Worm (Caenorhabditis elegans) whole organism, L4 larva: ENCODE measurements around the gene maph-1.3.

ENCODE experiments used
- F10B5.3 ChIP-seq: sonication (generic microtip); optimal IDR thresholded peaks from 2 replicates; lab custom pipeline; 2016; ENCODE audit warnings: mild to moderate bottlenecking, missing genetic modification characterization, missing compliant biosample characterization
- F44E2.7 ChIP-seq: fragments of 200-800 bp; sonication (Bioruptor generic); IDR thresholded peaks from 2 replicates; pipeline ENCODE4 v2.1.2; 2022; ENCODE audit warnings: missing genetic modification characterization, missing compliant biosample characterization
- T20F7.1 ChIP-seq: fragments of 200-800 bp; sonication (Bioruptor generic); optimal IDR thresholded peaks from 2 replicates; lab custom pipeline; 2018; ENCODE audit warnings: mild to moderate bottlenecking, missing genetic modification characterization, missing compliant biosample characterization
- T26A8.4 ChIP-seq: fragments of 200-800 bp; sonication (Bioruptor generic); IDR thresholded peaks from 2 replicates; pipeline ENCODE4 v1.3.6; 2022; ENCODE audit warnings: missing genetic modification characterization, missing compliant biosample characterization
- Y105C5A.15 ChIP-seq: fragments of 200-800 bp; sonication (Bioruptor generic); IDR thresholded peaks from 2 replicates; pipeline ENCODE4 v1.3.6; 2022; ENCODE audit warnings: missing genetic modification characterization, missing compliant biosample characterization
- Y75B8A.6 ChIP-seq: fragments of 200-800 bp; sonication (Bioruptor generic); IDR thresholded peaks from 2 replicates; pipeline ENCODE4 v1.3.6; 2022; ENCODE audit warnings: missing genetic modification reagents, missing genetic modification characterization, missing compliant biosample characterization
- ZK337.2 ChIP-seq: fragments of 200-800 bp; sonication (Bioruptor generic); IDR thresholded peaks from 2 replicates; pipeline ENCODE4 v1.3.6; 2022; ENCODE audit warnings: missing genetic modification reagents, missing genetic modification characterization, missing compliant biosample characterization
- ZK546.5 ChIP-seq, 2 experiments: sonication (generic microtip); optimal IDR thresholded peaks; 2 replicates each; lab custom pipeline; 2017; ENCODE audit warnings: missing biosample characterization in 2 of 2, missing genetic modification characterization in 2 of 2
- aly-2 ChIP-seq: sonication (generic microtip); optimal IDR thresholded peaks from 2 replicates; lab custom pipeline; 2018; ENCODE audit warnings: missing biosample characterization, missing genetic modification characterization
- ama-1 ChIP-seq: fragments of 150-350 bp; optimal IDR thresholded peaks from 2 replicates; lab custom pipeline; 2014; ENCODE audit warnings: inconsistent platforms, mixed read lengths
- attf-4 ChIP-seq: sonication (generic microtip); optimal IDR thresholded peaks from 3 replicates; lab custom pipeline; 2017; ENCODE audit warnings: missing biosample characterization, missing genetic modification characterization
- ceh-32 ChIP-seq: sonication (generic microtip); optimal IDR thresholded peaks from 2 replicates; lab custom pipeline; 2016; ENCODE audit warnings: mild to moderate bottlenecking, missing genetic modification characterization, missing compliant biosample characterization; ENCODE audit not compliant: poor library complexity
- ceh-44 ChIP-seq: fragments of 200-800 bp; sonication (Bioruptor generic); IDR thresholded peaks from 2 replicates; pipeline ENCODE4 v1.3.6; 2022; ENCODE audit warnings: missing genetic modification reagents, missing genetic modification characterization, missing compliant biosample characterization
- ceh-62 ChIP-seq: sonication (generic microtip); optimal IDR thresholded peaks from 2 replicates; lab custom pipeline; 2017; ENCODE audit warnings: missing biosample characterization, missing genetic modification characterization
- ces-1 ChIP-seq: fragments of 150-350 bp; sonication (generic microtip); optimal IDR thresholded peaks from 4 replicates; lab custom pipeline; 2014; ENCODE audit warnings: missing biosample characterization, missing genetic modification reagents, missing genetic modification characterization
- daf-12 ChIP-seq: fragments of 150-350 bp; optimal IDR thresholded peaks from 2 replicates; lab custom pipeline; 2014; ENCODE audit warnings: missing biosample characterization, missing genetic modification reagents, missing genetic modification characterization
- daf-16 ChIP-seq, 3 experiments: sonication (generic microtip); optimal IDR thresholded peaks; 2 replicates each; lab custom pipeline; 2016 to 2017; ENCODE audit warnings: missing genetic modification characterization in 3 of 3, missing genetic modification reagents in 3 of 3, mild to moderate bottlenecking in 2 of 3, missing compliant biosample characterization in 2 of 3, missing biosample characterization in 1 of 3, moderate library complexity in 1 of 3
- dmd-6 ChIP-seq: fragments of 200-800 bp; sonication (Bioruptor generic); IDR thresholded peaks from 2 replicates; pipeline ENCODE4 v1.3.6; 2022; ENCODE audit warnings: missing genetic modification reagents, missing genetic modification characterization, missing compliant biosample characterization
- dmd-8 ChIP-seq: fragments of 200-800 bp; sonication (Bioruptor generic); IDR thresholded peaks from 2 replicates; pipeline ENCODE4 v1.3.6; 2022; ENCODE audit warnings: missing genetic modification characterization, missing compliant biosample characterization
- dmd-9 ChIP-seq: fragments of 200-800 bp; sonication (Bioruptor generic); IDR thresholded peaks from 2 replicates; pipeline ENCODE4 v1.3.6; 2022; ENCODE audit warnings: missing genetic modification reagents, missing genetic modification characterization, missing compliant biosample characterization
- dpl-1 ChIP-seq: fragments of 150-350 bp; optimal IDR thresholded peaks from 2 replicates; lab custom pipeline; 2014; ENCODE audit warnings: missing biosample characterization, missing genetic modification reagents, missing genetic modification characterization
- duxl-1 ChIP-seq: sonication (generic microtip); optimal IDR thresholded peaks from 2 replicates; lab custom pipeline; 2016; ENCODE audit warnings: mild to moderate bottlenecking, missing genetic modification characterization, moderate library complexity, missing compliant biosample characterization; ENCODE audit not compliant: poor library complexity
- egl-27 ChIP-seq: sonication (generic microtip); optimal IDR thresholded peaks from 3 replicates; lab custom pipeline; 2017; ENCODE audit warnings: missing biosample characterization, missing genetic modification reagents, missing genetic modification characterization
- fos-1 ChIP-seq: fragments of 150-350 bp; optimal IDR thresholded peaks from 2 replicates; lab custom pipeline; 2014; ENCODE audit warnings: missing biosample characterization, missing genetic modification characterization
- hlh-11 ChIP-seq: fragments of 200-800 bp; sonication (Bioruptor generic); optimal IDR thresholded peaks from 2 replicates; lab custom pipeline; 2018; ENCODE audit warnings: mild to moderate bottlenecking, missing genetic modification characterization, missing compliant biosample characterization
- hmg-1.1 ChIP-seq: fragments of 200-800 bp; sonication (Bioruptor generic); IDR thresholded peaks from 2 replicates; pipeline ENCODE4 v1.3.6; 2022; ENCODE audit warnings: missing genetic modification reagents, missing genetic modification characterization, missing compliant biosample characterization
- lin-13 ChIP-seq: fragments of 150-350 bp; optimal IDR thresholded peaks from 2 replicates; lab custom pipeline; 2014; ENCODE audit warnings: missing biosample characterization, missing genetic modification reagents, missing genetic modification characterization
- lin-29 ChIP-seq: fragments of 200-800 bp; sonication (Bioruptor generic); IDR thresholded peaks from 2 replicates; pipeline ENCODE4 v1.3.6; 2022; ENCODE audit warnings: missing genetic modification reagents, missing genetic modification characterization, missing compliant biosample characterization
- lin-38 ChIP-seq: fragments of 200-800 bp; sonication (Bioruptor generic); IDR thresholded peaks from 2 replicates; pipeline ENCODE4 v1.3.6; 2022; ENCODE audit warnings: missing genetic modification reagents, missing genetic modification characterization, missing compliant biosample characterization
- madf-5 ChIP-seq, 2 experiments: fragments of 200-800 bp; sonication (Bioruptor generic); IDR thresholded peaks; 2 replicates each; pipeline ENCODE4 v1.3.6; 2022; ENCODE audit warnings: missing compliant biosample characterization in 2 of 2, missing genetic modification characterization in 2 of 2
- madf-9 ChIP-seq: fragments of 200-800 bp; sonication (Bioruptor generic); conservative IDR thresholded peaks from 2 replicates; pipeline ENCODE4 v1.3.6; 2022; ENCODE audit warnings: missing genetic modification reagents, missing genetic modification characterization, missing compliant biosample characterization
- mes-2 ChIP-seq: sonication (generic microtip); optimal IDR thresholded peaks from 2 replicates; lab custom pipeline; 2016; ENCODE audit warnings: missing genotype, mild to moderate bottlenecking, missing genetic modification characterization, missing compliant biosample characterization; ENCODE audit not compliant: poor library complexity, severe bottlenecking
- nhr-10 ChIP-seq: fragments of 150-350 bp; optimal IDR thresholded peaks from 2 replicates; lab custom pipeline; 2014; ENCODE audit warnings: missing biosample characterization, missing genetic modification characterization
- nhr-102 ChIP-seq: sonication (generic microtip); optimal IDR thresholded peaks from 2 replicates; lab custom pipeline; 2016; ENCODE audit warnings: mild to moderate bottlenecking, missing genetic modification characterization, moderate library complexity, missing compliant biosample characterization
- nhr-111 ChIP-seq: fragments of 200-800 bp; sonication (Bioruptor generic); optimal IDR thresholded peaks from 2 replicates; lab custom pipeline; 2018; ENCODE audit warnings: mild to moderate bottlenecking, missing genetic modification characterization, missing compliant biosample characterization
- nhr-237 ChIP-seq: sonication (generic microtip); optimal IDR thresholded peaks from 2 replicates; lab custom pipeline; 2017; ENCODE audit warnings: missing biosample characterization, missing genetic modification characterization
- nhr-25 ChIP-seq: sonication (generic microtip); optimal IDR thresholded peaks from 2 replicates; lab custom pipeline; 2017; ENCODE audit warnings: missing genetic modification characterization, mild to moderate bottlenecking, missing compliant biosample characterization, antibody characterized with exemption, moderate library complexity, borderline replicate concordance; ENCODE audit not compliant: insufficient read depth
- nhr-28 ChIP-seq: fragments of 150-350 bp; optimal IDR thresholded peaks from 2 replicates; lab custom pipeline; 2014; ENCODE audit warnings: missing biosample characterization, missing genetic modification characterization
- nhr-42 ChIP-seq: fragments of 200-800 bp; sonication (Bioruptor generic); IDR thresholded peaks from 2 replicates; pipeline ENCODE4 v1.3.6; 2022; ENCODE audit warnings: missing genetic modification characterization, missing compliant biosample characterization
- nhr-6 ChIP-seq: fragments of 150-350 bp; optimal IDR thresholded peaks from 2 replicates; lab custom pipeline; 2014; ENCODE audit warnings: missing biosample characterization, missing genetic modification characterization
- nhr-76 ChIP-seq: fragments of 150-350 bp; optimal IDR thresholded peaks from 2 replicates; lab custom pipeline; 2014; ENCODE audit warnings: missing biosample characterization, missing genetic modification characterization
- nhr-77 ChIP-seq: fragments of 150-350 bp; optimal IDR thresholded peaks from 2 replicates; lab custom pipeline; 2014; ENCODE audit warnings: missing biosample characterization, missing genetic modification characterization
- pha-4 ChIP-seq, 2 experiments: fragments of 150-350 bp in 1 of 2; fragments of 200-800 bp in 1 of 2; sonication (Bioruptor generic) in 1 of 2; IDR thresholded peaks in 1 of 2; optimal IDR thresholded peaks in 1 of 2; 2 replicates each; pipeline versions ENCODE4 v1.3.6 to Lab custom; 2014 to 2022; ENCODE audit warnings: missing genetic modification characterization in 2 of 2, missing genetic modification reagents in 2 of 2, missing biosample characterization in 1 of 2, missing compliant biosample characterization in 1 of 2
- saeg-2 ChIP-seq: fragments of 200-800 bp; sonication (Bioruptor generic); IDR thresholded peaks from 2 replicates; pipeline ENCODE4 v1.3.6; 2022; ENCODE audit warnings: missing genetic modification reagents, missing genetic modification characterization, missing compliant biosample characterization
- sdz-12 ChIP-seq: fragments of 200-800 bp; sonication (Bioruptor generic); optimal IDR thresholded peaks from 2 replicates; lab custom pipeline; 2018; ENCODE audit warnings: mild to moderate bottlenecking, missing genetic modification characterization, missing compliant biosample characterization
- snpc-4 ChIP-seq: fragments of 150-350 bp; optimal IDR thresholded peaks from 2 replicates; lab custom pipeline; 2014; ENCODE audit warnings: missing biosample characterization, missing genetic modification characterization
- tra-1 ChIP-seq: fragments of 200-800 bp; sonication (Bioruptor generic); IDR thresholded peaks from 2 replicates; pipeline ENCODE4 v1.3.6; 2022; ENCODE audit warnings: missing genetic modification reagents, missing genetic modification characterization, missing compliant biosample characterization
- zfp-3 ChIP-seq: fragments of 200-800 bp; sonication (Bioruptor generic); conservative IDR thresholded peaks from 2 replicates; pipeline ENCODE4 v1.3.6; 2022; ENCODE audit warnings: missing genetic modification reagents, missing genetic modification characterization, missing compliant biosample characterization
- ztf-11 ChIP-seq: fragments of 150-350 bp; optimal IDR thresholded peaks from 2 replicates; lab custom pipeline; 2014; ENCODE audit warnings: missing biosample characterization, missing genetic modification characterization

maph-1.3 gene

DNA sequence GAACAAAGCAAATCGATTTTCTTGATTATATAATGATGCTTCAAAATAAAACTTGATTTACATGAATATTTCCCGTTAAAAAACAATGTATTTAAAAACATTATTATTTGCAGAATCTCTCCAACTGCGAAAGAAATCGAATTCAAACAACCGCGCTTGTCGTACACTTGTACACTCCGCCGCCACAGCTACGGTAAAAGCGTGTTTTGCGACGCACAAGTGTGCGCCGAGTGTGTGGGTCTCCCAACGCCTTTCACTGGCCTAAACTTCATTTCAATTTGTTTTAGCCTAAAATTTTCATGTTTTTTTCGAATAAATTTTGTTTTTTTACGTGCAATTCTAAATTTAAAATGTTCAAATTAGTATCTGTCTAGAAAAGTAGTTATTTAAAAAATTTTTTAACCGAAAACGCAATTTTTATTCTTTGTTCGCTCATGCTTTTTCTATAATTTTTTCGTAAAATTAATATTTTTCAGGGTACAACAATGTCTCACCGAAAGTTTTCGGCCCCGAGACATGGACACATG, 22.7 kb downstream of the maph-1.3 start, which contains the start of gene rpl-3 (continued):
- peak; percentile 100 for TF ChIP-seq nhr-111 (GFP tag; lab: Kevin White, UChicago)
- TF ChIP-seq ces-1 (GFP tag; lab: Kevin White, UChicago) = peak; percentile 98
- peak; percentile 100 for TF ChIP-seq nhr-102 (tag; lab: Kevin White, UChicago)
- TF ChIP-seq dmd-9 = peak; percentile 99
- peak; percentile 85 for TF ChIP-seq attf-4
- peak; percentile 100 for TF ChIP-seq nhr-6
- peak; percentile 100 for TF ChIP-seq lin-29 (GFP tag; lab: Robert Waterston, UW)
- TF ChIP-seq daf-16 (GFP tag; optimal IDR thresholded peaks at IDR 0.05; lab: Kevin White, UChicago) = peak; percentile 98 to 99
- peak; percentile 98 for TF ChIP-seq daf-16 (tag; optimal IDR thresholded peaks at IDR 0.05; lab: Kevin White, UChicago)
- peak; percentile 99 for TF ChIP-seq Y105C5A.15 (GFP tag; lab: Robert Waterston, UW)
- peak; percentile 100 for TF ChIP-seq T26A8.4 (GFP tag; lab: Robert Waterston, UW)
- no peak for TF ChIP-seq ceh-62 (tag; lab: Kevin White, UChicago)
- TF ChIP-seq nhr-237 (tag; lab: Kevin White, UChicago) = peak; percentile 96
- peak; percentile 98 for TF ChIP-seq dmd-8
- peak; percentile 100 for TF ChIP-seq nhr-77
- peak; percentile 94 for TF ChIP-seq ceh-32
- peak; percentile 96 for TF ChIP-seq ZK337.2
- peak; percentile 100 for TF ChIP-seq lin-13 (GFP tag; lab: Kevin White, UChicago)
- TF ChIP-seq pha-4 (GFP tag; IDR thresholded peaks at IDR 0.05; lab: Robert Waterston, UW) = peak; percentile 99
- TF ChIP-seq pha-4 (tag; optimal IDR thresholded peaks at IDR 0.05; lab: Kevin White, UChicago) = peak; percentile 87
- TF ChIP-seq sdz-12 (GFP tag; lab: Kevin White, UChicago) = peak; percentile 100
- TF ChIP-seq T20F7.1 = peak; percentile 99
- peak; percentile 100 for TF ChIP-seq mes-2 (tag; lab: Kevin White, UChicago)
- peak; percentile 100 for TF ChIP-seq dmd-6 (GFP tag; lab: Robert Waterston, UW)
- no peak for TF ChIP-seq daf-12 (tag; lab: Kevin White, UChicago)
- TF ChIP-seq egl-27 = no peak
- TF ChIP-seq duxl-1 = peak; percentile 98
- peak; percentile 100 for TF ChIP-seq hmg-1.1 (GFP tag; lab: Robert Waterston, UW)
- TF ChIP-seq dpl-1 = peak; percentile 100
- TF ChIP-seq ama-1 (lab: Kevin White, UChicago) = peak; percentile 88
- peak; percentile 99 for TF ChIP-seq nhr-25 (tag; lab: Kevin White, UChicago)
- peak; percentile 100 for TF ChIP-seq tra-1
- TF ChIP-seq F44E2.7 (GFP tag; lab: Robert Waterston, UW) = peak; percentile 99
- peak; percentile 96 for TF ChIP-seq F10B5.3
- TF ChIP-seq madf-5 (GFP tag; IDR thresholded peaks at IDR 0.05; lab: Robert Waterston, UW) = peak; percentile 100
- peak; percentile 100 for TF ChIP-seq saeg-2 (GFP tag; lab: Robert Waterston, UW)
- peak; percentile 100 for TF ChIP-seq nhr-28 (tag; lab: Kevin White, UChicago)
- TF ChIP-seq hlh-11 (tag; lab: Kevin White, UChicago) = peak; percentile 100
- TF ChIP-seq Y75B8A.6 (GFP tag; lab: Robert Waterston, UW) = peak; percentile 100
- TF ChIP-seq aly-2 (tag; lab: Kevin White, UChicago) = peak; percentile 99
- peak; percentile 100 for TF ChIP-seq nhr-42
- TF ChIP-seq ceh-44 (GFP tag; lab: Robert Waterston, UW) = peak; percentile 99
- TF ChIP-seq snpc-4 = peak; percentile 70
- peak; percentile 93 for TF ChIP-seq ztf-11 (tag; lab: Kevin White, UChicago)
- peak; percentile 100 for TF ChIP-seq nhr-10 (tag; lab: Kevin White, UChicago)
- peak in 1 of 2 experiments; percentile 93 for TF ChIP-seq ZK546.5 (tag; optimal IDR thresholded peaks at IDR 0.05; lab: Kevin White, UChicago)
- peak; percentile 92 for TF ChIP-seq nhr-76 (tag; lab: Kevin White, UChicago)
- TF ChIP-seq fos-1 (tag; lab: Kevin White, UChicago) = peak; percentile 99
- TF ChIP-seq zfp-3 (GFP tag; lab: Robert Waterston, UW) = peak; percentile 100
- TF ChIP-seq lin-38 = peak; percentile 100
- TF ChIP-seq madf-9 (GFP tag; lab: Robert Waterston, UW) = peak; percentile 100
